Worm (Caenorhabditis elegans) whole organism, L3 larva: Measurements from ENCODE around the gene H03G16.5.

Source experiments
- elt-2 ChIP-seq: sonication (generic microtip); optimal IDR thresholded peaks from 2 replicates; lab custom pipeline; 2016; ENCODE audit warnings: missing genetic modification reagents, mild to moderate bottlenecking, missing genetic modification characterization, missing compliant biosample characterization
- elt-3 ChIP-seq, 3 experiments: fragments of 150-350 bp in 1 of 3; sonication (generic microtip) in 2 of 3; optimal IDR thresholded peaks; 2 replicates in 2 of 3; 4 replicates in 1 of 3; lab custom pipeline; 2014 to 2017; ENCODE audit warnings: missing biosample characterization in 3 of 3, missing genetic modification characterization in 3 of 3
- fkh-2 ChIP-seq: fragments of 150-350 bp; optimal IDR thresholded peaks from 2 replicates; lab custom pipeline; 2014; ENCODE audit warnings: missing biosample characterization, missing genetic modification reagents, missing genetic modification characterization
- nhr-237 ChIP-seq: fragments of 150-350 bp; optimal IDR thresholded peaks from 2 replicates; lab custom pipeline; 2014; ENCODE audit warnings: missing biosample characterization, missing genetic modification characterization
- nhr-77 ChIP-seq: fragments of 150-350 bp; optimal IDR thresholded peaks from 2 replicates; lab custom pipeline; 2014; ENCODE audit warnings: missing biosample characterization, missing genetic modification characterization
- zag-1 ChIP-seq: fragments of 150-350 bp; optimal IDR thresholded peaks from 2 replicates; lab custom pipeline; 2014; ENCODE audit warnings: missing biosample characterization, missing genetic modification characterization

DNA sequence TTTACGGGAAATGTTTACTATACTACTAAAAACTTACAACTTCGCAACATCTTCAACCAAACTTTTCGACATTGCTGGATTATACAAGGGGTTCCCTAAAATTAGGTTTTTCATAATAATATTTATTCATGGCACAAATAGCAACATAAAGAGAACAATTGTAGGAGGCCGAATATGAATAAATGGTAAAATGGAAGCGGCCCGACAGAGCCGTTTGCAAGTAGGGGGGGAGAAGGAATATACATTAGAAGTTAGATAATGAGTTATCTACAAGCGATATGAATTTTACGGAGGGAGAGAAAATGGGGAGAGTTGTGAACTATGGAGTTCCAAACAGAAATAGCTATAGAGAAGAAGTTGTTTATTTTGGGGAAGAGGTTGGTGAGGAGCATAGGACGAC, 3.7 kb upstream of the H03G16.5 start, which contains the start of gene fbxa-96:
- TF ChIP-seq nhr-77 (tag; lab: Kevin White, UChicago) (no peak), fkh-2 (no peak), elt-2 (tag; lab: Kevin White, UChicago) (no peak), nhr-237 (tag; lab: Kevin White, UChicago) (no peak), elt-3 (tag; optimal IDR thresholded peaks at IDR 0.05; lab: Kevin White, UChicago) (no peak), zag-1 (tag; lab: Kevin White, UChicago) (no peak)
